Fruit fly (Drosophila melanogaster): ENCODE results near the gene EMC4.

The EMC4 gene

DNA sequence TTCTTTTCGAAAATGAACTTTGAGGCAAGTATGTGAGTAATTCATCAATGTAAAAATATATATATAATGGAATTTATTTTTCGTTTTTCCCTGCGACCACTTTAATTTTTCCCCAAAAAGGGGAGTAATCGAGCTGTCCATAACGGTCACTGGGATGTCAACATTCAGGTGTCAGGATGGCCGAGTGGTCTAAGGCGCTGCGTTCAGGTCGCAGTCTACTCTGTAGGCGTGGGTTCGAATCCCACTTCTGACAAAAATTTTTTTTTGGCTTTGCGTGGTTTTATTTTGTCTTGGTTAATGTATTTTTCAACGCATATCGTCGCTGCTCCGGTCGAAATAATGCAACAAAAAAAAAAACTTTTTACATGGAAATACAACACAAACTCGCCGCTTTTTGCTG lies 24.9 kb downstream of the EMC4 start (continued):
- TF ChIP-seq CG2116 (GFP tag; optimal IDR thresholded peaks at IDR 0.05), result no peak
- no peak for TF ChIP-seq CG9876 (GFP tag; optimal IDR thresholded peaks at IDR 0.05)
- TF ChIP-seq shn (GFP tag; optimal IDR thresholded peaks at IDR 0.05), result no peak
- no peak for TF ChIP-seq Doc2 (GFP tag; IDR thresholded peaks at IDR 0.05)
- no peak for TF ChIP-seq CG6272 (GFP tag; IDR thresholded peaks at IDR 0.05)
- TF ChIP-seq slp2 (GFP tag; optimal IDR thresholded peaks at IDR 0.05), result no peak
- no peak for TF ChIP-seq bab2 (GFP tag; optimal IDR thresholded peaks at IDR 0.05)
- TF ChIP-seq ato (GFP tag; IDR thresholded peaks at IDR 0.05; ENCODE audit: partially characterized antibody), result peak; percentile 56; the same call in 1 of the 2 replicates
- TF ChIP-seq CG4360 (GFP tag; IDR thresholded peaks at IDR 0.05), result no peak
- no peak for TF ChIP-seq CG6175 (GFP tag; IDR thresholded peaks at IDR 0.05)
- peak; percentile 98 for TF ChIP-seq Bdp1 (GFP tag; optimal IDR thresholded peaks at IDR 0.05)
- TF ChIP-seq Nf-YB (GFP tag; optimal IDR thresholded peaks at IDR 0.05), result no peak
- TF ChIP-seq knrl (GFP tag; IDR thresholded peaks at IDR 0.05; ENCODE audit: partially characterized antibody), result peak; percentile 62; the same call in 2 of the 3 replicates
- no peak for TF ChIP-seq repo (GFP tag; optimal IDR thresholded peaks at IDR 0.05)
- no peak for TF ChIP-seq CG13894 (tag; optimal IDR thresholded peaks at IDR 0.05)
- TF ChIP-seq CG14860 (GFP tag; IDR thresholded peaks at IDR 0.05; ENCODE audit: partially characterized antibody), result peak; percentile 77
- TF ChIP-seq pan (optimal IDR thresholded peaks at IDR 0.05), result no peak
- TF ChIP-seq pan (GFP tag; optimal IDR thresholded peaks at IDR 0.05 in 1 of 2, IDR thresholded peaks at IDR 0.05 in 1 of 2), result no peak
- TF ChIP-seq CG12104 (GFP tag; optimal IDR thresholded peaks at IDR 0.05), result no peak
- no peak for TF ChIP-seq slou (GFP tag; optimal IDR thresholded peaks at IDR 0.05)
- TF ChIP-seq en (GFP tag; optimal IDR thresholded peaks at IDR 0.05), result no peak
- peak; percentile 78; the same call in 1 of the 2 replicates for TF ChIP-seq CG42726 (GFP tag; IDR thresholded peaks at IDR 0.05; ENCODE audit: partially characterized antibody)
- peak; percentile 80 for TF ChIP-seq Bgb (GFP tag; IDR thresholded peaks at IDR 0.05; ENCODE audit: partially characterized antibody)
- TF ChIP-seq Atf6 (GFP tag; IDR thresholded peaks at IDR 0.05), result no peak
- no peak for TF ChIP-seq CG34422 (GFP tag; IDR thresholded peaks at IDR 0.05)
- TF ChIP-seq mld (GFP tag; IDR thresholded peaks at IDR 0.05; ENCODE audit: partially characterized antibody), result peak; percentile 82
- no peak; the same call in 1 of the 2 replicates for TF ChIP-seq inv (GFP tag; IDR thresholded peaks at IDR 0.05; ENCODE audit: partially characterized antibody)
- TF ChIP-seq Lim3 (GFP tag; IDR thresholded peaks at IDR 0.05), result no peak
- TF ChIP-seq CG10565 (GFP tag; optimal IDR thresholded peaks at IDR 0.05), result no peak
- TF ChIP-seq CG17328 (GFP tag; IDR thresholded peaks at IDR 0.05), result no peak
- no peak for TF ChIP-seq pfk (GFP tag; optimal IDR thresholded peaks at IDR 0.05)
- TF ChIP-seq CG2202 (tag; optimal IDR thresholded peaks at IDR 0.05), result no peak
- no peak for TF ChIP-seq CG7987 (GFP tag; optimal IDR thresholded peaks at IDR 0.05)
- no peak for TF ChIP-seq CG2712 (tag; optimal IDR thresholded peaks at IDR 0.05)
- TF ChIP-seq wek (GFP tag; optimal IDR thresholded peaks at IDR 0.05), result no peak
- no peak for TF ChIP-seq chinmo (GFP tag; IDR thresholded peaks at IDR 0.05; ENCODE audit: partially characterized antibody)
- 0 out of 3 replicates have a peak, but pooled peaks have one; percentile 10 for TF ChIP-seq ci (GFP tag; IDR thresholded peaks at IDR 0.05)
- no peak for TF ChIP-seq CG15011 (GFP tag; optimal IDR thresholded peaks at IDR 0.05)
- TF ChIP-seq CG10209 (GFP tag; optimal IDR thresholded peaks at IDR 0.05), result no peak
- no peak for TF ChIP-seq croc (GFP tag; conservative IDR thresholded peaks at IDR 0.05)
- no peak for TF ChIP-seq CG1603 (tag; optimal IDR thresholded peaks at IDR 0.05)
- no peak for TF ChIP-seq Abd-B (GFP tag; optimal IDR thresholded peaks at IDR 0.05)
- no peak for TF ChIP-seq CG6689 (GFP tag; IDR thresholded peaks at IDR 0.05)
- no peak for TF ChIP-seq CG4282 (GFP tag; optimal IDR thresholded peaks at IDR 0.05)
- no peak for TF ChIP-seq CG8290 (GFP tag; optimal IDR thresholded peaks at IDR 0.05)
- TF ChIP-seq CG8290 (tag; optimal IDR thresholded peaks at IDR 0.05), result no peak
- TF ChIP-seq CG11560 (tag; IDR thresholded peaks at IDR 0.05), result no peak
- no peak for TF ChIP-seq CG6654 (GFP tag; optimal IDR thresholded peaks at IDR 0.05)
- no peak for TF ChIP-seq CG10147 (GFP tag; optimal IDR thresholded peaks at IDR 0.05)
- TF ChIP-seq CG30020 (tag; optimal IDR thresholded peaks at IDR 0.05), result no peak
- no peak for TF ChIP-seq CG3726 (GFP tag; IDR thresholded peaks at IDR 0.05)
